Fruit fly (Drosophila melanogaster) ovary, adult (tissue): Measurements from ENCODE around the gene PIG-B.
A peak's percentile ranks its signal among the peaks of the same experiment; 100 is the strongest.

Experiments used
- CG17801 ChIP-seq: fragments of 200-800 bp; optimal IDR thresholded peaks from 2 replicates; lab custom pipeline; 2019; ENCODE audit warnings: missing biosample characterization, mild to moderate bottlenecking, missing genetic modification characterization, moderate library complexity; ENCODE audit not compliant: partially characterized antibody

Gene PIG-B

DNA sequence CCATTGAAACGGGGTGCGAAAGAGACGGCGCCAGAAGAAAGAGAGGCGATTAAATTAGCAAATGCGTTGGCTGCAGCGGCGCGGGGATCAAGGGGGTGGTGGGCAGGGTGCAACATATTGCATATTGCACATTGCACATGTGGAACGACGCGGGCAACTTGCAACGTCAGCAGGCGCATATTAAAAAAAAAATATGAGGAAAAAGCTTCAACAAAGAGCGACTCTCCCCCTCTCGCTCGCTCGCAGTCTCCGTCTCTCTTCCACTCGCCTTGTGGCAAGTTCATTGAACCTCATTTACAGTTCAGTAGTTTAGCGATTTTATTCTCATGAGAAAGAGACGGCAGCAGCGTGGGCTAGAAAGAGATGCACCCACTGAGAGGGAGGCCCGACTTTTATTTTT lies 27.1 kb upstream of the PIG-B start:
- no peak for TF ChIP-seq CG17801 (GFP tag; lab: Kevin White, UChicago)

dm6 chr3L:3785002-3785661 lies 25.9 kb upstream of the PIG-B start:
- TF ChIP-seq CG17801 (GFP tag; lab: Kevin White, UChicago) = no peak

DNA sequence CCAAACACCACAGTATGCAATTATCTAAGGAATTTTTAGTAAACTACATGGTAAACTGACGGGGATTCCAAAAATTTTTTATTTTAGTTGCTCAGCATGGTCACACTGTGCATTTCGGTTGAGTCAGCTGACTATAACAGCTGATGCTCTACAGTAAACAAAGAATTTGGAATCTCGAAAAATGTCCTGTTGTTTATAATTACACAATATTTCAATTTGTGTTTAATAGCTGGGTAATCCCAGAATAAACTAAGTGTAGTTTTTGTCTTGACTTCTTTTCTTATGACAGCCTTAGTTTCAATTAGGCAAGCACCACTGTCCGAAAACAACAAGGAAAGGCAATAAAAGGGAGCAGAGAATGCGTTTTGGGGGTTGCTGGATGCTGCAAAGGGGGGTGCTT lies 25.4 kb upstream of the PIG-B start:
- no peak for TF ChIP-seq CG17801 (GFP tag; lab: Kevin White, UChicago)

DNA sequence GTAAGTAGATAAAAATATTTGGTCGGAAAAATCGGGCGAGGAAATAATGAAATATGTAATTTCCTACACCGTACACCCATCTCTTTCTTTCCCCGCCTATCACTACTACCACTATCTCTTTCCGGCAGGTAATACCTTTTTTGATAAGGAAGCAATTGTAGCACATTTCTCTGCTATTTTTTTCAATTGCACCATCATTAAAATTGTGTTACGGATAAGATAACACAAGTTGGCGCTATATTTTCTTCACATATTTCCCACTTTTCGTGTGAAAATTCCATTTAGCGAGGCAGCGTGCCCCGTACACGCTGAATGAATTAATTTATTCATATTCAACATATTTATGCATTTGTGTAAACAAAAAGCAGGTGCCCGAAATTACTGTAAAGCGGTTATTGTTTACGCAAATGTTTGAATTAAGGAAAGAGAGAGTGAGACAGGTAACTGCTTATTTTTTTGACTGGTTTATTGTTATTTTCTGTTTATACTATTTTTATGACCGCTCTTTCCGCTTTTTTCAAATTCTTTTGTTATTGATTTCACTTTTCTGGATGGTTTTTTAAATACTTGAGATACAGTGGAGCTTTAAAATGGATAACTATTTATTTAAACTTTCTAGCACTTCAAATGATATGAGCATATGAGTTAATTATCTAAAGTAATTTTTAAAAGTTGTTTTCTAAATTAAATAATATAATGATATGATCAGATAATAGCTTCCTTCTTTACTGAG lies 24.6 kb upstream of the PIG-B start:
- TF ChIP-seq CG17801 (GFP tag; lab: Kevin White, UChicago) = no peak

DNA sequence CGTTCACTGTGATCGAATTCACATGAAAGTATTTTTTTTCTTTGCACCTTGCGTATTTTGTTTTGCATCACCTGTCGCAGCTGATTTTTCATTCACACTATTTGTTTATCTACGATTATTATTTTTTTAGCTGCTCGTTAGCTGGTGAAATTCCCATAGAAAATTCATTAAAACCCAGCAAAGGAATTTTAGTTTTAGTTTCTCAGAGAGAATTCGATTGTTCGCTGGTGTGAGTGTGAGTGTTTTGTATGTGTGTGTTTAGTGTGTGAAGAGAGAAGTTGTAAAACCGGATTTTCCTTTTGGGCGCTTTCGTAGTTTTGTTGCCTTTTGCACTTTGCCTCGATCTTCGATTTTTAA lies 24.0 kb upstream of the PIG-B start:
- no peak for TF ChIP-seq CG17801 (GFP tag; lab: Kevin White, UChicago)

- peak; percentile 27 for TF ChIP-seq CG17801 (GFP tag; lab: Kevin White, UChicago)
Measured at dm6 chr3L:3787595-3788151, 23.4 kb upstream of the PIG-B start.

DNA sequence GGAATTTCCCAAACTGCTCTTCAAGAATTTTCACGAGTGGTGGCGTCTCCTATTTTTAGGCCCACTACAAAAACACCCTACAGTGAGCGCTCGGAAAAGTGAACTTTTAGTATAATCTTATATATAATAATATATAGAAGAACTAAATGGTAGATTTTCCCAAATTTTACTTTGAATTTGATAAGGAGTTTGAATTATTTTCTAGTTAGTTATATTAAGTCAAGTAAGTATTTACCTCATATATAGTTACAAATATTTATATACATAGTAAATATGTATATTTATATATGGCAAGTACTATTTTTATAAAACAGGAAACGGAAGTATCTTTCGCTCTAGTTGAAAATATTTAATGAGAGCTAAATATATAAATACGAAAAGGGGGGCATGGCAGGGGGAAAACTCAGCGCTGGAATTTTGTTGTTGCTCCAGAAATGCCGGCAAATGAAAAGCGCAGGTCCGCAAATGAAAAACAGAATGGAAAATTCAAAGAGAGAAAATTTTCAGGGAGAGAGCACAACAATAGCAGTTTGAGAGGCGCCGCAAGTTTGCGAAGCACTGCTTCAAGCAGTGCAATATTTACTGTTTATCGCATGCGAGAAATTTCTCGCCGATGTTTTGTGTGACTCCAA lies 22.2 kb upstream of the PIG-B start:
- TF ChIP-seq CG17801 (GFP tag; lab: Kevin White, UChicago) = no peak

DNA sequence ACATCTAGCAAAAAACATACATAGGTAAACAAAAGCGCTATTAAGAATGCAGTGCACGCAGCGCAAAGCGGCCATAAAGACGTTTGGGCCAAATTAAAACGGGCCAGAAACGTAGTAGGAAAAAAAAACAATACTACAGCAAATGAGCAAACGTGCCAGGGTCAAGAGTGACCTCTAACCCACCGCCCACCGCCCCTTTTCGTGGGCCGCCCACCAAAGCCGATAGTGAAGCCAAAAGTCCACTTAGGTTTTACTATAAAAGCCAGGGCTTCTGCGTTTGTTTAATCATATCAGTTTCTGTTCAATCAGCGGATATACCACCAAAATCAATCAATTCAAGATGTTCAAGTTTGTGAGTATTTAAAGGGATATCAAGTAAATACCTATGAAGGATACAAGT lies 20.6 kb upstream of the PIG-B start, which contains the start of gene CG32266:
Gene CG32266, plus strand, starts transcription at position 301 of the 400 bp plus-strand sequence.
- TF ChIP-seq CG17801 (GFP tag; lab: Kevin White, UChicago) = no peak

- no peak for TF ChIP-seq CG17801 (GFP tag; lab: Kevin White, UChicago)
Measured at dm6 chr3L:3791043-3791682, 19.9 kb upstream of the PIG-B start.

DNA sequence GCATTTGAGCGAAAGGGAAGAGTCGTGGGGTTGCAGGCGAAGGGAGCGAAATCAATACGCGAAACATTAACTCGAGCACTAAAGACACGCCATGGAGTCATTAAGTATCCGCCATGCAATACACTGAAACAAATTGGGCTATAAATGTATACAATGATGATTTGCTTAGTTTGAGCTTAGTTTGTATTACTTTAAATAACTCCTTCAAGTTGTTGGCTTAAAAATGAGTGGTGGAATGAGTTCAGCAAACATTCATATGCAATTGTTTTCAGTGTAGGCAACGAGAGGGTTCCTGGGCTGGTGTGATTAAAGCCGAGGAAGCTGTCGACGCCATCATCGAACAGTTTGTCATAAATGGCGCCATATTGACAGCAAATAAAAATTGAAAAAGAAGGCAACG lies 13.4 kb upstream of the PIG-B start:
- no peak for TF ChIP-seq CG17801 (GFP tag; lab: Kevin White, UChicago)

DNA sequence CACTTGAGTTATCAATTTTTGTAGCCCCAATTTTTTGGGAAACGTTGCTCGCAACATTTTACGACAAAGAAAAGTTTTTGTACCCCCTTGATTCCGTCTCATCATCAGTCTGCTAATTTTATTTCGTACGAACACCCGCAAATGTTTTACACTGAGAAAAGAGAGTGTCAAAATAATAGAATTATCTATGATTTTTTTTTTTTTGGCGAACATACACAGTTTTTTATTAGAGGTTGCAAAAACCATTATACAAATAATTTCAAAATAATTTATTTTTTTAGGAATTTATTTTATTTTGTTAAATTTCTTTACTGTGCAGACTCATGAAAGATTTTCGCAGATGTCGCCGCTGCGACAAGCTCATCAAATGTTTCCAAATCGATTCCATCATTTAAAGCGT lies 12.6 kb upstream of the PIG-B start:
- no peak for TF ChIP-seq CG17801 (GFP tag; lab: Kevin White, UChicago)

DNA sequence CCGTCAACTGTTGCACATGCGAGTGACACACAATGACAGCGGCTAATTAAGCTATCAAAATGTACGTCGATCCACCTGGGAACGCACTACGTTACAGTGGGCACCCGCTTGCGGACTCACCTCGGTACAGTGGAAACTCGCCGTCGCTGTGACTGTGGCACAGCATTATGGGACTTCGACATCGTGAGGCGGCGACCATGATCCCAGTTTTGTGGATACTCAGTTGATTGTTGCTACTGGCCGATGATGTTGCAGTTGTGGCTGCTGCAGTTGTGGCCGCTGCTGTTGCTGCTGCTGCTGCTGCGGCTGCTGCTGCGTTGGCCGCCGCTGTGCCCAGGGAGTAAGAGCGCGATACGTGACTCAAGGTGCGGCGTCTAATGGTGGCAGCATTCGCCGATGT lies 11.3 kb upstream of the PIG-B start:
- TF ChIP-seq CG17801 (GFP tag; lab: Kevin White, UChicago) = no peak

DNA sequence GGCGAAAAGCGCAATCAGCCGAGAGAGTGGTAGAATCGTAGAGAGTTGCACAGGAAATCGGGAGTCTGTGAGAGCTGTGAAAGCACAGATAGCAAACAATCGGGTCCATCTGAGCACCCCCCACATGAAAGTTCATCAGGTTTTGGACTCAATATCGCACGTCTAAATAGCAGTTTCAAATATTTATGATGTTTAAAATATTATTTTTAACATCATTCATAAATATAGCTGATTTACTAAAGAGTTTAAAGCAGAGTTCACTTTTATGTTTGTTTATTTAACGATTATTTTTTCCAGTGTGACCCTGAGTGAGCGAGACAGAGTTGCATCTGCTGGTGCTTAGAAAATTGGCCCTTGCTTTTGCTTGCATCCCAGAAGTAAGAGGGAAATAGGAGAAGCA lies 9.7 kb upstream of the PIG-B start:
- no peak for TF ChIP-seq CG17801 (GFP tag; lab: Kevin White, UChicago)

DNA sequence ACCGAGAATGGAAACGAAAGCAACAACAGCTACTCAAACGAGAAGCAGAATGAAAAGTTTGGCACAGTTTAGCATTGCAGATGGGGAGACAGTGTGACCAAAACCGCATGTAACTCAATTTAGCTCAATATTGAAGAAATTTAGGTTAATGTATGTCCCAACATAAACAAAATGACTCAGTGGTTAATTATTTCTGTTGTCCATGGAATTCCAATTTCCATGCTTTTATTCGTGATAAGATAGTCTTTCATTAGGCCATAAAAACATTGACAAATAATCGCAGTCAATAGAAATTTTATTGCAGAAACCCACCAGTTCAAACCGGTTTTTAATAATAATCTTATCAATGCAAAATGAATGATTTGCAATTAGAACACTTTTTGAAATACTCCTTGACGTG lies 9.2 kb upstream of the PIG-B start:
- no peak for TF ChIP-seq CG17801 (GFP tag; lab: Kevin White, UChicago)

dm6 chr3L:3802677-3803076 lies 8.4 kb upstream of the PIG-B start:
- no peak for TF ChIP-seq CG17801 (GFP tag; lab: Kevin White, UChicago)
